Worm (Caenorhabditis elegans): ENCODE data around the gene ubxn-3.

Gene ubxn-3

ce11 chrII:219846-220503 is 492 bp downstream of the ubxn-3 start:
- no peak for TF ChIP-seq T22C8.4 (GFP tag; IDR thresholded peaks at IDR 0.05)
- TF ChIP-seq cog-1 (tag; optimal IDR thresholded peaks at IDR 0.05): no peak
- TF ChIP-seq ztf-29 (GFP tag; IDR thresholded peaks at IDR 0.05): no peak
- no peak for TF ChIP-seq klf-2 (GFP tag; conservative IDR thresholded peaks at IDR 0.05)
- TF ChIP-seq flt-1 (GFP tag; IDR thresholded peaks at IDR 0.05): no peak
- no peak for TF ChIP-seq ztf-23 (GFP tag; IDR thresholded peaks at IDR 0.05)
- TF ChIP-seq tab-1 (GFP tag; IDR thresholded peaks at IDR 0.05): no peak

- TF ChIP-seq tab-1 (GFP tag; IDR thresholded peaks at IDR 0.05) (no peak), T22C8.4 (GFP tag; IDR thresholded peaks at IDR 0.05) (no peak), ztf-23 (GFP tag; IDR thresholded peaks at IDR 0.05) (no peak), cog-1 (tag; optimal IDR thresholded peaks at IDR 0.05) (no peak), klf-2 (GFP tag; conservative IDR thresholded peaks at IDR 0.05) (no peak), med-1 (GFP tag; optimal IDR thresholded peaks at IDR 0.05; ENCODE audit: insufficient read depth) (no peak), ztf-29 (GFP tag; IDR thresholded peaks at IDR 0.05) (no peak), flt-1 (GFP tag; IDR thresholded peaks at IDR 0.05) (no peak), ref-1 (GFP tag; conservative IDR thresholded peaks at IDR 0.05) (no peak)
Measured at ce11 chrII:217308-217707, 3.2 kb downstream of the ubxn-3 start.

- TF ChIP-seq T22C8.4 (GFP tag; IDR thresholded peaks at IDR 0.05) (no peak), ztf-23 (GFP tag; IDR thresholded peaks at IDR 0.05) (peak; percentile 78), med-1 (GFP tag; optimal IDR thresholded peaks at IDR 0.05; ENCODE audit: insufficient read depth) (no peak), ref-1 (GFP tag; conservative IDR thresholded peaks at IDR 0.05) (no peak), flt-1 (GFP tag; IDR thresholded peaks at IDR 0.05) (peak; percentile 75), cog-1 (tag; optimal IDR thresholded peaks at IDR 0.05) (peak; percentile 66), klf-2 (GFP tag; conservative IDR thresholded peaks at IDR 0.05) (no peak), tab-1 (GFP tag; IDR thresholded peaks at IDR 0.05) (no peak), ztf-29 (GFP tag; IDR thresholded peaks at IDR 0.05) (no peak)
Measured at ce11 chrII:216598-216997, 3.9 kb downstream of the ubxn-3 start, which contains the start of gene F48A11.4. F48A11.4 (minus strand) TSS chrII:216621.

ce11 chrII:208097-208496 is 12.4 kb downstream of the ubxn-3 start:
- TF ChIP-seq ztf-29 (GFP tag; IDR thresholded peaks at IDR 0.05) (no peak), med-1 (GFP tag; optimal IDR thresholded peaks at IDR 0.05; ENCODE audit: insufficient read depth) (no peak), T22C8.4 (GFP tag; IDR thresholded peaks at IDR 0.05) (no peak), ztf-23 (GFP tag; IDR thresholded peaks at IDR 0.05) (no peak), ref-1 (GFP tag; conservative IDR thresholded peaks at IDR 0.05) (no peak), cog-1 (tag; optimal IDR thresholded peaks at IDR 0.05) (no peak), tab-1 (GFP tag; IDR thresholded peaks at IDR 0.05) (no peak), flt-1 (GFP tag; IDR thresholded peaks at IDR 0.05) (no peak), klf-2 (GFP tag; conservative IDR thresholded peaks at IDR 0.05) (no peak)

- no peak for TF ChIP-seq flt-1 (GFP tag; IDR thresholded peaks at IDR 0.05)
- TF ChIP-seq med-1 (GFP tag; optimal IDR thresholded peaks at IDR 0.05; ENCODE audit: insufficient read depth): no peak
- TF ChIP-seq ref-1 (GFP tag; conservative IDR thresholded peaks at IDR 0.05): no peak
- TF ChIP-seq cog-1 (tag; optimal IDR thresholded peaks at IDR 0.05): no peak
- TF ChIP-seq ztf-23 (GFP tag; IDR thresholded peaks at IDR 0.05): no peak
- no peak for TF ChIP-seq klf-2 (GFP tag; conservative IDR thresholded peaks at IDR 0.05)
Measured at ce11 chrII:196685-197084, 23.8 kb downstream of the ubxn-3 start, which contains the start of gene chs-2. chs-2 (plus strand) TSS chrII:196985.

- TF ChIP-seq ztf-29 (GFP tag; IDR thresholded peaks at IDR 0.05): no peak
- no peak for TF ChIP-seq tab-1 (GFP tag; IDR thresholded peaks at IDR 0.05)
- TF ChIP-seq cog-1 (tag; optimal IDR thresholded peaks at IDR 0.05): no peak
- TF ChIP-seq ztf-23 (GFP tag; IDR thresholded peaks at IDR 0.05): no peak
- TF ChIP-seq T22C8.4 (GFP tag; IDR thresholded peaks at IDR 0.05): no peak
- no peak for TF ChIP-seq med-1 (GFP tag; optimal IDR thresholded peaks at IDR 0.05; ENCODE audit: insufficient read depth)
- no peak for TF ChIP-seq flt-1 (GFP tag; IDR thresholded peaks at IDR 0.05)
- no peak for TF ChIP-seq klf-2 (GFP tag; conservative IDR thresholded peaks at IDR 0.05)
- no peak for TF ChIP-seq ref-1 (GFP tag; conservative IDR thresholded peaks at IDR 0.05)
Measured at ce11 chrII:194458-194857, 26.0 kb downstream of the ubxn-3 start, which contains the start of gene abu-11. abu-11 (minus strand) TSS chrII:194558.

ce11 chrII:192584-192983 is 27.9 kb downstream of the ubxn-3 start:
- TF ChIP-seq cog-1 (tag; optimal IDR thresholded peaks at IDR 0.05): no peak
- no peak for TF ChIP-seq T22C8.4 (GFP tag; IDR thresholded peaks at IDR 0.05)
- TF ChIP-seq flt-1 (GFP tag; IDR thresholded peaks at IDR 0.05): no peak
- TF ChIP-seq med-1 (GFP tag; optimal IDR thresholded peaks at IDR 0.05; ENCODE audit: insufficient read depth): no peak
- no peak for TF ChIP-seq ztf-29 (GFP tag; IDR thresholded peaks at IDR 0.05)
- TF ChIP-seq ztf-23 (GFP tag; IDR thresholded peaks at IDR 0.05): no peak
- no peak for TF ChIP-seq ref-1 (GFP tag; conservative IDR thresholded peaks at IDR 0.05)
- no peak for TF ChIP-seq tab-1 (GFP tag; IDR thresholded peaks at IDR 0.05)

- TF ChIP-seq ztf-23 (GFP tag; IDR thresholded peaks at IDR 0.05): no peak
- TF ChIP-seq tab-1 (GFP tag; IDR thresholded peaks at IDR 0.05): no peak
- TF ChIP-seq ref-1 (GFP tag; conservative IDR thresholded peaks at IDR 0.05): no peak
- TF ChIP-seq T22C8.4 (GFP tag; IDR thresholded peaks at IDR 0.05): no peak
- no peak for TF ChIP-seq cog-1 (tag; optimal IDR thresholded peaks at IDR 0.05)
- TF ChIP-seq med-1 (GFP tag; optimal IDR thresholded peaks at IDR 0.05; ENCODE audit: insufficient read depth): no peak
Measured at ce11 chrII:188967-189366, 31.5 kb downstream of the ubxn-3 start, which contains the start of gene T01D1.5. T01D1.5 (minus strand) TSS chrII:189067.

ce11 chrII:186504-186903 is 34.0 kb downstream of the ubxn-3 start, which contains the start of gene T01D1.8:
T01D1.8 (plus strand) TSS chrII:186739.
- TF ChIP-seq ref-1 (GFP tag; conservative IDR thresholded peaks at IDR 0.05) (no peak), flt-1 (GFP tag; IDR thresholded peaks at IDR 0.05) (no peak), tab-1 (GFP tag; IDR thresholded peaks at IDR 0.05) (no peak), ztf-23 (GFP tag; IDR thresholded peaks at IDR 0.05) (no peak), cog-1 (tag; optimal IDR thresholded peaks at IDR 0.05) (no peak), klf-2 (GFP tag; conservative IDR thresholded peaks at IDR 0.05) (no peak), T22C8.4 (GFP tag; IDR thresholded peaks at IDR 0.05) (no peak), ztf-29 (GFP tag; IDR thresholded peaks at IDR 0.05) (no peak), med-1 (GFP tag; optimal IDR thresholded peaks at IDR 0.05; ENCODE audit: insufficient read depth) (no peak)

Data from whole organism, midembryonic.